Worm (Caenorhabditis elegans) whole organism, L4 larva: ENCODE results near the gene fbxa-105.

Experiments used
- F26F4.8 ChIP-seq: fragments of 200-800 bp; sonication (Bioruptor generic); conservative IDR thresholded peaks from 2 replicates; pipeline ENCODE4 v1.3.6; 2022; ENCODE audit warnings: missing genetic modification characterization, missing compliant biosample characterization
- ZK337.2 ChIP-seq: fragments of 200-800 bp; sonication (Bioruptor generic); IDR thresholded peaks from 2 replicates; pipeline ENCODE4 v1.3.6; 2022; ENCODE audit warnings: missing genetic modification reagents, missing genetic modification characterization, missing compliant biosample characterization
- aha-1 ChIP-seq: fragments of 150-350 bp; peaks from one replicate; lab custom pipeline; 2014; ENCODE audit warnings: missing biosample characterization, missing genetic modification characterization
- aly-2 ChIP-seq: sonication (generic microtip); optimal IDR thresholded peaks from 2 replicates; lab custom pipeline; 2018; ENCODE audit warnings: missing biosample characterization, missing genetic modification characterization
- ceh-20 ChIP-seq: fragments of 200-800 bp; sonication (Bioruptor generic); IDR thresholded peaks from 2 replicates; pipeline ENCODE4 v1.3.6; 2022; ENCODE audit warnings: missing genetic modification reagents, missing genetic modification characterization, missing compliant biosample characterization
- ceh-44 ChIP-seq: fragments of 200-800 bp; sonication (Bioruptor generic); IDR thresholded peaks from 2 replicates; pipeline ENCODE4 v1.3.6; 2022; ENCODE audit warnings: missing genetic modification reagents, missing genetic modification characterization, missing compliant biosample characterization
- ceh-62 ChIP-seq: sonication (generic microtip); optimal IDR thresholded peaks from 2 replicates; lab custom pipeline; 2017; ENCODE audit warnings: missing biosample characterization, missing genetic modification characterization
- daf-16 ChIP-seq, 3 experiments: sonication (generic microtip); optimal IDR thresholded peaks; 2 replicates each; lab custom pipeline; 2016 to 2017; ENCODE audit warnings: missing genetic modification characterization in 3 of 3, missing genetic modification reagents in 3 of 3, mild to moderate bottlenecking in 2 of 3, missing compliant biosample characterization in 2 of 3, missing biosample characterization in 1 of 3, moderate library complexity in 1 of 3
- daf-8 ChIP-seq: fragments of 200-800 bp; sonication (Bioruptor generic); IDR thresholded peaks from 2 replicates; pipeline ENCODE4 v1.3.6; 2022; ENCODE audit warnings: missing genetic modification characterization, missing compliant biosample characterization
- dmd-9 ChIP-seq: fragments of 200-800 bp; sonication (Bioruptor generic); IDR thresholded peaks from 2 replicates; pipeline ENCODE4 v1.3.6; 2022; ENCODE audit warnings: missing genetic modification reagents, missing genetic modification characterization, missing compliant biosample characterization
- duxl-1 ChIP-seq: sonication (generic microtip); optimal IDR thresholded peaks from 2 replicates; lab custom pipeline; 2016; ENCODE audit warnings: mild to moderate bottlenecking, missing genetic modification characterization, moderate library complexity, missing compliant biosample characterization; ENCODE audit not compliant: poor library complexity
- dve-1 ChIP-seq: sonication (generic microtip); optimal IDR thresholded peaks from 2 replicates; lab custom pipeline; 2017; ENCODE audit warnings: antibody characterized with exemption, mild to moderate bottlenecking, missing genetic modification characterization, missing compliant biosample characterization; ENCODE audit not compliant: insufficient read depth
- gei-8 ChIP-seq: fragments of 200-800 bp; sonication (Bioruptor generic); optimal IDR thresholded peaks from 2 replicates; lab custom pipeline; 2018; ENCODE audit warnings: mild to moderate bottlenecking, missing genetic modification characterization, missing compliant biosample characterization
- hlh-11 ChIP-seq: fragments of 200-800 bp; sonication (Bioruptor generic); optimal IDR thresholded peaks from 2 replicates; lab custom pipeline; 2018; ENCODE audit warnings: mild to moderate bottlenecking, missing genetic modification characterization, missing compliant biosample characterization
- jun-1 ChIP-seq: fragments of 150-350 bp; optimal IDR thresholded peaks from 2 replicates; lab custom pipeline; 2014; ENCODE audit warnings: missing biosample characterization, missing genetic modification reagents, missing genetic modification characterization
- lin-15B ChIP-seq: fragments of 150-350 bp; sonication (generic microtip); optimal IDR thresholded peaks from 3 replicates; lab custom pipeline; 2014; ENCODE audit warnings: missing biosample characterization, missing genetic modification characterization
- lin-29 ChIP-seq: fragments of 200-800 bp; sonication (Bioruptor generic); IDR thresholded peaks from 2 replicates; pipeline ENCODE4 v1.3.6; 2022; ENCODE audit warnings: missing genetic modification reagents, missing genetic modification characterization, missing compliant biosample characterization
- lin-39 ChIP-seq: fragments of 150-350 bp; optimal IDR thresholded peaks from 2 replicates; lab custom pipeline; 2014; ENCODE audit warnings: missing biosample characterization, missing genetic modification reagents, missing genetic modification characterization
- lsy-2 ChIP-seq, 2 experiments: fragments of 150-350 bp in 1 of 2; sonication (generic microtip) in 1 of 2; optimal IDR thresholded peaks; 2 replicates each; lab custom pipeline; 2014 to 2017; ENCODE audit warnings: missing biosample characterization in 2 of 2, missing genetic modification characterization in 2 of 2
- nhr-102 ChIP-seq: sonication (generic microtip); optimal IDR thresholded peaks from 2 replicates; lab custom pipeline; 2016; ENCODE audit warnings: mild to moderate bottlenecking, missing genetic modification characterization, moderate library complexity, missing compliant biosample characterization
- nhr-11 ChIP-seq: fragments of 150-350 bp; optimal IDR thresholded peaks from 2 replicates; lab custom pipeline; 2014; ENCODE audit warnings: missing biosample characterization, missing genetic modification characterization
- nhr-111 ChIP-seq: fragments of 200-800 bp; sonication (Bioruptor generic); optimal IDR thresholded peaks from 2 replicates; lab custom pipeline; 2018; ENCODE audit warnings: mild to moderate bottlenecking, missing genetic modification characterization, missing compliant biosample characterization
- nhr-25 ChIP-seq: sonication (generic microtip); optimal IDR thresholded peaks from 2 replicates; lab custom pipeline; 2017; ENCODE audit warnings: missing genetic modification characterization, mild to moderate bottlenecking, missing compliant biosample characterization, antibody characterized with exemption, moderate library complexity, borderline replicate concordance; ENCODE audit not compliant: insufficient read depth
- nhr-41 ChIP-seq: fragments of 200-800 bp; sonication (Bioruptor generic); IDR thresholded peaks from 2 replicates; pipeline ENCODE4 v1.3.6; 2022; ENCODE audit warnings: missing genetic modification reagents, missing genetic modification characterization, missing compliant biosample characterization
- nhr-77 ChIP-seq: fragments of 150-350 bp; optimal IDR thresholded peaks from 2 replicates; lab custom pipeline; 2014; ENCODE audit warnings: missing biosample characterization, missing genetic modification characterization
- php-3 ChIP-seq: fragments of 200-800 bp; sonication (Bioruptor generic); IDR thresholded peaks from 2 replicates; pipeline ENCODE4 v1.3.6; 2022; ENCODE audit warnings: missing genetic modification reagents, missing genetic modification characterization, missing compliant biosample characterization
- pqm-1 ChIP-seq: sonication (generic microtip); optimal IDR thresholded peaks from 2 replicates; lab custom pipeline; 2017; ENCODE audit warnings: missing biosample characterization, missing genetic modification characterization
- sdz-12 ChIP-seq: fragments of 200-800 bp; sonication (Bioruptor generic); optimal IDR thresholded peaks from 2 replicates; lab custom pipeline; 2018; ENCODE audit warnings: mild to moderate bottlenecking, missing genetic modification characterization, missing compliant biosample characterization
- set-16 ChIP-seq: fragments of 200-800 bp; sonication (Bioruptor generic); IDR thresholded peaks from 2 replicates; pipeline ENCODE4 v1.3.6; 2022; ENCODE audit warnings: missing genetic modification reagents, missing genetic modification characterization, missing compliant biosample characterization
- skn-1 ChIP-seq: fragments of 150-350 bp; optimal IDR thresholded peaks from 2 replicates; lab custom pipeline; 2014; ENCODE audit warnings: missing biosample characterization, missing genetic modification characterization
- unc-39 ChIP-seq: sonication (generic microtip); optimal IDR thresholded peaks from 2 replicates; lab custom pipeline; 2017; ENCODE audit warnings: missing biosample characterization, missing genetic modification characterization
- unc-62 ChIP-seq, 3 experiments: fragments of 150-350 bp in 1 of 3; sonication (generic microtip); optimal IDR thresholded peaks in 2 of 3; peaks in 1 of 3; 1 replicate in 1 of 3; 2 replicates in 2 of 3; lab custom pipeline; 2014 to 2017; ENCODE audit warnings: missing biosample characterization in 3 of 3, missing genetic modification characterization in 3 of 3, missing genetic modification reagents in 3 of 3, missing genotype in 1 of 3
- vab-7 ChIP-seq: fragments of 200-800 bp; sonication (Bioruptor generic); IDR thresholded peaks from 2 replicates; pipeline ENCODE4 v1.3.6; 2022; ENCODE audit warnings: missing genetic modification reagents, missing genetic modification characterization, missing compliant biosample characterization
- zfp-2 ChIP-seq: sonication (generic microtip); optimal IDR thresholded peaks from 2 replicates; lab custom pipeline; 2016; ENCODE audit warnings: mild to moderate bottlenecking, missing genetic modification characterization, missing compliant biosample characterization
- zfp-3 ChIP-seq: fragments of 200-800 bp; sonication (Bioruptor generic); conservative IDR thresholded peaks from 2 replicates; pipeline ENCODE4 v1.3.6; 2022; ENCODE audit warnings: missing genetic modification reagents, missing genetic modification characterization, missing compliant biosample characterization
- zip-2 ChIP-seq: fragments of 150-350 bp; optimal IDR thresholded peaks from 2 replicates; lab custom pipeline; 2014; ENCODE audit warnings: missing biosample characterization, missing genetic modification characterization

Gene fbxa-105

ce11 chrV:7386052-7386573 lies 5.7 kb downstream of the fbxa-105 start, which contains the start of gene srp-6:
Gene srp-6 (minus strand): TSS chrV:7386102.
- peak in 1 of 2 experiments; percentile 66 for TF ChIP-seq unc-62 (GFP tag; optimal IDR thresholded peaks at IDR 0.05 in 1 of 2; lab: Kevin White, UChicago)
- TF ChIP-seq unc-62 (tag; optimal IDR thresholded peaks at IDR 0.05; lab: Kevin White, UChicago) = no peak
- peak; percentile 10 for TF ChIP-seq dve-1 (tag; lab: Kevin White, UChicago)
- peak; percentile 9 for TF ChIP-seq nhr-11
- no peak for TF ChIP-seq daf-16 (GFP tag; optimal IDR thresholded peaks at IDR 0.05; lab: Kevin White, UChicago)
- TF ChIP-seq daf-16 (tag; optimal IDR thresholded peaks at IDR 0.05; lab: Kevin White, UChicago) = no peak

ce11 chrV:7381008-7381407 lies 10.8 kb downstream of the fbxa-105 start, which contains the start of gene C03G6.17:
Gene C03G6.17 (minus strand): TSS chrV:7381108.
- TF ChIP-seq aha-1 (tag; lab: Kevin White, UChicago) (peak; percentile 22), lin-15B (tag; lab: Kevin White, UChicago) (no peak)

ce11 chrV:7379384-7379783 lies 12.4 kb downstream of the fbxa-105 start, which contains the start of gene srsx-24:
Gene srsx-24 (minus strand): TSS chrV:7379484.
- TF ChIP-seq nhr-111 (no peak), ceh-44 (GFP tag; lab: Robert Waterston, UW) (no peak), lsy-2 (tag; optimal IDR thresholded peaks at IDR 0.05; lab: Kevin White, UChicago) (no peak), jun-1 (tag; lab: Kevin White, UChicago) (no peak), nhr-41 (GFP tag; lab: Robert Waterston, UW) (no peak), duxl-1 (tag; lab: Kevin White, UChicago) (no peak), nhr-25 (tag; lab: Kevin White, UChicago) (no peak), lin-29 (GFP tag; lab: Robert Waterston, UW) (no peak)

- TF ChIP-seq nhr-77 (no peak), daf-8 (no peak), aly-2 (no peak), unc-62 (GFP tag; optimal IDR thresholded peaks at IDR 0.05 in 1 of 2; lab: Kevin White, UChicago) (peak in 1 of 2 experiments; percentile 20), unc-62 (tag; optimal IDR thresholded peaks at IDR 0.05; lab: Kevin White, UChicago) (no peak), nhr-102 (no peak), lin-29 (GFP tag; lab: Robert Waterston, UW) (no peak)
- TF ChIP-seq, all 104 proteins: peak for 1
Measured at ce11 chrV:7374090-7374489, 17.7 kb downstream of the fbxa-105 start, which contains the start of gene srx-56. Gene srx-56 (plus strand): TSS chrV:7374390.

ce11 chrV:7369578-7369977 lies 22.3 kb downstream of the fbxa-105 start, which contains the start of gene srj-14:
Gene srj-14 (plus strand): TSS chrV:7369708.
- TF ChIP-seq lin-15B (tag; lab: Kevin White, UChicago) (no peak), unc-39 (no peak), unc-62 (GFP tag; optimal IDR thresholded peaks at IDR 0.05 in 1 of 2; lab: Kevin White, UChicago) (peak in 1 of 2 experiments; percentile 93), unc-62 (tag; optimal IDR thresholded peaks at IDR 0.05; lab: Kevin White, UChicago) (no peak), sdz-12 (GFP tag; lab: Kevin White, UChicago) (no peak), set-16 (GFP tag; lab: Robert Waterston, UW) (no peak)

- TF ChIP-seq lsy-2 (tag; optimal IDR thresholded peaks at IDR 0.05; lab: Kevin White, UChicago) = no peak
- peak in 1 of 2 experiments; percentile 90 for TF ChIP-seq daf-16 (GFP tag; optimal IDR thresholded peaks at IDR 0.05; lab: Kevin White, UChicago)
- no peak for TF ChIP-seq daf-16 (tag; optimal IDR thresholded peaks at IDR 0.05; lab: Kevin White, UChicago)
- no peak for TF ChIP-seq skn-1 (tag; lab: Kevin White, UChicago)
- no peak for TF ChIP-seq ZK337.2 (GFP tag; lab: Robert Waterston, UW)
- TF ChIP-seq, all 104 proteins: peak for 1
Measured at ce11 chrV:7364951-7365350, 26.9 kb downstream of the fbxa-105 start, which contains the start of gene exc-13. Gene exc-13 (plus strand): TSS chrV:7365251.

- TF ChIP-seq lin-39 (tag; lab: Kevin White, UChicago) (no peak), ceh-62 (tag; lab: Kevin White, UChicago) (no peak), vab-7 (GFP tag; lab: Robert Waterston, UW) (no peak), unc-39 (no peak), zip-2 (tag; lab: Kevin White, UChicago) (no peak), hlh-11 (peak; percentile 53), gei-8 (GFP tag; lab: Kevin White, UChicago) (no peak), zfp-2 (no peak), zfp-3 (no peak), nhr-77 (no peak), F26F4.8 (GFP tag; lab: Robert Waterston, UW) (no peak), php-3 (GFP tag; lab: Robert Waterston, UW) (no peak), dmd-9 (no peak), ceh-20 (GFP tag; lab: Robert Waterston, UW) (no peak), pqm-1 (peak; percentile 52), daf-16 (GFP tag; optimal IDR thresholded peaks at IDR 0.05; lab: Kevin White, UChicago) (no peak), daf-16 (tag; optimal IDR thresholded peaks at IDR 0.05; lab: Kevin White, UChicago) (peak; percentile 91)
Measured at ce11 chrV:7364059-7364458, 27.8 kb downstream of the fbxa-105 start, which contains the start of gene cyp-35A2. Gene cyp-35A2 (minus strand): TSS chrV:7364182.
